Fruit fly (Drosophila melanogaster) whole organism, embryonic: ENCODE measurements around the gene miple2.

ENCODE experiments used
- CG10147 ChIP-seq: fragments of 200-800 bp; sonication (Bioruptor generic); optimal IDR thresholded peaks from 2 replicates; lab custom pipeline; 2019; ENCODE audit warnings: missing biosample characterization, mild to moderate bottlenecking, missing genetic modification characterization, moderate library complexity
- CG10959 ChIP-seq: fragments of 200-800 bp; sonication (Bioruptor generic); IDR thresholded peaks from 2 replicates; pipeline ENCODE4 v1.3.6; 2022; ENCODE audit warnings: missing biosample characterization, missing genetic modification characterization
- CG1233 ChIP-seq: fragments of 200-800 bp; sonication (Bioruptor generic); optimal IDR thresholded peaks from 4 replicates; lab custom pipeline; 2018; ENCODE audit warnings: missing biosample characterization, mild to moderate bottlenecking, missing genetic modification characterization
- CG13296 ChIP-seq: fragments of 200-800 bp; sonication (Bioruptor generic); optimal IDR thresholded peaks from 3 replicates; lab custom pipeline; 2018; ENCODE audit warnings: missing biosample characterization, mild to moderate bottlenecking, missing genetic modification characterization
- CG13894 ChIP-seq: fragments of 200-800 bp; sonication (Bioruptor generic); optimal IDR thresholded peaks from 3 replicates; lab custom pipeline; 2018; ENCODE audit warnings: missing biosample characterization, mild to moderate bottlenecking, missing genetic modification characterization, moderate library complexity
- CG14710 ChIP-seq: fragments of 200-800 bp; sonication (Bioruptor generic); optimal IDR thresholded peaks from 3 replicates; lab custom pipeline; 2019; ENCODE audit warnings: missing biosample characterization, mild to moderate bottlenecking, missing genetic modification characterization, moderate library complexity
- CG16815 ChIP-seq: fragments of 200-800 bp; sonication (Bioruptor generic); optimal IDR thresholded peaks from 3 replicates; lab custom pipeline; 2017; ENCODE audit warnings: missing biosample characterization, mild to moderate bottlenecking, missing genetic modification characterization
- CG17328 ChIP-seq: fragments of 200-800 bp; sonication (Bioruptor generic); IDR thresholded peaks from 2 replicates; pipeline ENCODE4 v1.3.6; 2022; ENCODE audit warnings: missing biosample characterization, missing genetic modification characterization
- CG4360 ChIP-seq: fragments of 200-800 bp; sonication (Bioruptor generic); IDR thresholded peaks from 2 replicates; pipeline ENCODE4 v1.3.6; 2022; ENCODE audit warnings: missing biosample characterization, missing genetic modification characterization
- CG6175 ChIP-seq: fragments of 200-800 bp; sonication (Bioruptor generic); IDR thresholded peaks from 3 replicates; pipeline ENCODE4 v1.3.6; 2022; ENCODE audit warnings: missing biosample characterization, missing genetic modification characterization
- CG6791 ChIP-seq: fragments of 200-800 bp; sonication (Bioruptor generic); IDR thresholded peaks from 3 replicates; pipeline ENCODE4 v1.3.6; 2022; ENCODE audit warnings: missing biosample characterization, missing genetic modification characterization; ENCODE audit not compliant: partially characterized antibody
- Deaf1 ChIP-seq: fragments of 200-800 bp; optimal IDR thresholded peaks from 3 replicates; lab custom pipeline; 2019; ENCODE audit warnings: missing biosample characterization, mild to moderate bottlenecking, missing genetic modification characterization, moderate library complexity
- Dp ChIP-seq: fragments of 200-800 bp; sonication (Bioruptor generic); optimal IDR thresholded peaks from 2 replicates; lab custom pipeline; 2018; ENCODE audit warnings: missing biosample characterization, mild to moderate bottlenecking, missing genetic modification characterization, moderate library complexity
- Drgx ChIP-seq: fragments of 200-800 bp; sonication (Bioruptor generic); IDR thresholded peaks from 2 replicates; pipeline ENCODE4 v1.3.6; 2022; ENCODE audit warnings: missing biosample characterization, missing genetic modification characterization
- Ets65A ChIP-seq: fragments of 200-800 bp; sonication (Bioruptor generic); peaks from one replicate; lab custom pipeline; 2016; ENCODE audit warnings: missing biosample characterization, missing genetic modification characterization
- Hmr ChIP-seq: fragments of 200-800 bp; sonication (Bioruptor generic); optimal IDR thresholded peaks from 3 replicates; lab custom pipeline; 2017; ENCODE audit warnings: mild to moderate bottlenecking, missing biosample characterization, missing genetic modification reagents, missing genetic modification characterization
- PHDP ChIP-seq: fragments of 200-800 bp; sonication (Bioruptor generic); optimal IDR thresholded peaks from 3 replicates; lab custom pipeline; 2018; ENCODE audit warnings: missing biosample characterization, mild to moderate bottlenecking, missing genetic modification characterization, moderate library complexity
- Scr ChIP-seq: fragments of 200-800 bp; sonication (Bioruptor generic); IDR thresholded peaks from 2 replicates; pipeline ENCODE4 v1.3.6; 2022; ENCODE audit warnings: missing biosample characterization, missing genetic modification characterization; ENCODE audit not compliant: partially characterized antibody
- Sin3A ChIP-seq: fragments of >200 bp; optimal IDR thresholded peaks from 2 replicates; lab custom pipeline; 2018
- Sry-β ChIP-seq: fragments of 200-800 bp; sonication (Bioruptor generic); optimal IDR thresholded peaks from 2 replicates; lab custom pipeline; 2018; ENCODE audit warnings: missing biosample characterization, mild to moderate bottlenecking, missing genetic modification characterization, moderate library complexity
- Xbp1 ChIP-seq: fragments of 200-800 bp; sonication (Bioruptor generic); optimal IDR thresholded peaks from 3 replicates; lab custom pipeline; 2016; ENCODE audit warnings: missing biosample characterization, mild to moderate bottlenecking, missing genetic modification characterization
- YL-1 ChIP-seq: fragments of 200-800 bp; sonication (Bioruptor generic); optimal IDR thresholded peaks from 3 replicates; lab custom pipeline; 2017; ENCODE audit warnings: missing biosample characterization, mild to moderate bottlenecking, missing genetic modification characterization
- bbx ChIP-seq: fragments of 200-800 bp; sonication (Bioruptor generic); IDR thresholded peaks from 2 replicates; pipeline ENCODE4 v1.3.6; 2022; ENCODE audit warnings: missing biosample characterization, missing genetic modification characterization; ENCODE audit not compliant: partially characterized antibody
- bcd ChIP-seq: fragments of 200-800 bp; sonication (Bioruptor generic); optimal IDR thresholded peaks from 2 replicates; lab custom pipeline; 2017; ENCODE audit warnings: missing biosample characterization, mild to moderate bottlenecking, missing genetic modification characterization
- bigmax ChIP-seq: fragments of 200-800 bp; sonication (Bioruptor generic); optimal IDR thresholded peaks from 2 replicates; lab custom pipeline; 2018; ENCODE audit warnings: missing biosample characterization, mild to moderate bottlenecking, missing genetic modification characterization
- chm ChIP-seq: fragments of 200-800 bp; sonication (Bioruptor generic); IDR thresholded peaks from 2 replicates; pipeline ENCODE4 v1.3.6; 2022; ENCODE audit warnings: missing biosample characterization, missing genetic modification characterization
- en ChIP-seq: fragments of 200-800 bp; sonication (Bioruptor generic); optimal IDR thresholded peaks from 2 replicates; lab custom pipeline; 2016; ENCODE audit warnings: missing biosample characterization, missing genetic modification characterization
- gcm ChIP-seq: fragments of 200-800 bp; sonication (Bioruptor generic); optimal IDR thresholded peaks from 2 replicates; lab custom pipeline; 2019; ENCODE audit warnings: missing biosample characterization, mild to moderate bottlenecking, missing genetic modification characterization, moderate library complexity
- gro ChIP-seq: fragments of 200-800 bp; sonication (Bioruptor generic); optimal IDR thresholded peaks from 2 replicates; lab custom pipeline; 2016; ENCODE audit warnings: missing biosample characterization, missing genetic modification characterization
- insv ChIP-seq, 2 experiments: fragments of 200-800 bp; sonication (Bioruptor generic); optimal IDR thresholded peaks; 3 replicates each; lab custom pipeline; 2016 to 2018; ENCODE audit warnings: missing biosample characterization in 2 of 2, missing genetic modification characterization in 2 of 2
- lmd ChIP-seq: fragments of 200-800 bp; sonication (Bioruptor generic); IDR thresholded peaks from 2 replicates; pipeline ENCODE4 v1.3.6; 2022; ENCODE audit warnings: missing biosample characterization, missing genetic modification characterization
- scrt ChIP-seq: fragments of 200-800 bp; sonication (Bioruptor generic); optimal IDR thresholded peaks from 2 replicates; lab custom pipeline; 2018; ENCODE audit warnings: missing biosample characterization, mild to moderate bottlenecking, missing genetic modification characterization, moderate library complexity
- sens ChIP-seq: fragments of 200-800 bp; sonication (Bioruptor generic); peaks from one replicate; lab custom pipeline; 2016; ENCODE audit warnings: missing biosample characterization, missing genetic modification characterization
- seq ChIP-seq: fragments of 200-800 bp; sonication (Bioruptor generic); IDR thresholded peaks from 2 replicates; pipeline ENCODE4 v1.3.6; 2022; ENCODE audit warnings: missing biosample characterization, missing genetic modification characterization
- tap ChIP-seq: fragments of 200-800 bp; optimal IDR thresholded peaks from 3 replicates; lab custom pipeline; 2019; ENCODE audit warnings: missing biosample characterization, mild to moderate bottlenecking, missing genetic modification characterization, moderate library complexity
- vvl ChIP-seq: fragments of 200-800 bp; sonication (Bioruptor generic); IDR thresholded peaks from 2 replicates; pipeline ENCODE4 v1.3.6; 2022; ENCODE audit warnings: missing biosample characterization, missing genetic modification characterization

miple2 gene

DNA sequence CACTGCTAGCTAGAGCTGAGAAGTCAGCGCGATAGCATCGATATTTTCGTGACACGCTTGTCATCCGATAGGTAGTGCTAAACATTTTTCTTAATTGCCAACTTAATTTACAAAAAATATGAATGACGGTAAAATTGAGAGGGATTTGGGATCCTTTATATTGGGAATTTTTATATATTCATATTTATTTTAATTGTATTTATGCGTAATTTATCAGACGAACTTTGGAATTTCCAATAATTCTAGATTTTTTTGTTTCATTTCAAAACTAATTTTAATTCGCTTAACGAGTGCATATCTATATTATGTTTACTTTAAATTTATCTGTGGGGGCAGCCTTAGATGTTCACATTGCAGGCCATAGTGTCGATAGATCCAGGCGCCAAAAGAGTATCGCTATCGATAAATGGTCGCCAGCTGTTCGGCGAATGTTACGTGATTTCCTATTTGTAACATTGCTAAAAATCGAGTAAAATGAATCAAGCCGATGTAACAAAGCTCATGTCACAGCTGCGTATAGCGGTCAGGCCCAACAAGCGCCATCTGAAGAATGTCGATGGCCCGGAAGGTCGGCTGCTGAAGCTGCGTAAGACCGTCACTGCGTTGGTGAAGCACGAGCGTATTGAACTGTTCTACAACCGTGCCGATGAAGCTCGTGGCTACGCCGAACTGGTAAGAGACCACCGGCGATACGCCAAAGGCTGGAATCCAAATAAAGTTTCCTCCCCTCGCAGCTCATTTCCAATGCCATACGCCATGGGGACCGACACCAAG, 6.4 kb upstream of the miple2 start, which contains the start of the genes Tudor-SN and mRpL17 (continued):
- TF ChIP-seq Scr (GFP tag; lab: Robert Waterston, UW) (peak; percentile 97), Hmr (GFP tag; lab: Kevin White, UChicago) (peak; percentile 62), tap (tag; lab: Kevin White, UChicago) (no peak), bigmax (GFP tag; lab: Kevin White, UChicago) (peak; percentile 38), gcm (GFP tag; lab: Kevin White, UChicago) (no peak), CG10959 (no peak), CG14710 (tag; lab: Kevin White, UChicago) (peak; percentile 93), insv (GFP tag; optimal IDR thresholded peaks at IDR 0.05; lab: Kevin White, UChicago) (no peak), CG6175 (no peak), en (GFP tag; lab: Kevin White, UChicago) (no peak), chm (GFP tag; lab: Robert Waterston, UW) (no peak), CG17328 (GFP tag; lab: Robert Waterston, UW) (0 out of 2 replicates have a peak, but pooled peaks have one; percentile 27), Ets65A (peak; percentile 83), Dp (GFP tag; lab: Kevin White, UChicago) (peak; percentile 53), Sin3A (lab: Kevin White, UChicago) (peak; percentile 68), seq (GFP tag; lab: Robert Waterston, UW) (no peak), Xbp1 (GFP tag; lab: Kevin White, UChicago) (peak; percentile 61), Drgx (GFP tag; lab: Robert Waterston, UW) (no peak), CG10147 (GFP tag; lab: Kevin White, UChicago) (peak; percentile 0), Sry-β (peak; percentile 55), CG13296 (GFP tag; lab: Kevin White, UChicago) (no peak), bcd (GFP tag; lab: Kevin White, UChicago) (peak; percentile 30)

- TF ChIP-seq CG16815 (no peak), CG6791 (peak; percentile 13; the same call in 1 of the 3 replicates), vvl (GFP tag; lab: Robert Waterston, UW) (peak; percentile 33; the same call in 1 of the 2 replicates)
- TF ChIP-seq, all 482 proteins: peak for 2
These were observed 5.2 kb upstream of the miple2 start, which contains the start of gene CG34263 for dm6 chr3L:265808-266207. Gene CG34263 (minus strand): TSS chr3L:265908.

dm6 chr3L:267083-267482, 3.9 kb upstream of the miple2 start, which contains the start of gene miple1:
Gene miple1 (plus strand): TSS chr3L:267299.
- no peak for TF ChIP-seq bbx (GFP tag; lab: Robert Waterston, UW)
- TF ChIP-seq gro (GFP tag; lab: Kevin White, UChicago) = no peak
- TF ChIP-seq YL-1 (GFP tag; lab: Kevin White, UChicago) = no peak
- TF ChIP-seq scrt (GFP tag; lab: Kevin White, UChicago) = no peak
- TF ChIP-seq sens (GFP tag; lab: Kevin White, UChicago) = peak; percentile 61
- peak; percentile 85 for TF ChIP-seq Deaf1 (tag; lab: Kevin White, UChicago)
- no peak for TF ChIP-seq lmd
- peak; percentile 29 for TF ChIP-seq CG13894 (tag; lab: Kevin White, UChicago)
- no peak for TF ChIP-seq CG1233 (GFP tag; lab: Kevin White, UChicago)
- no peak for TF ChIP-seq PHDP (tag; lab: Kevin White, UChicago)
- no peak for TF ChIP-seq CG4360 (GFP tag; lab: Robert Waterston, UW)
- TF ChIP-seq, all 482 proteins: peak for 3
